Worm (Caenorhabditis elegans) whole organism, early embryonic: Measurements from ENCODE around the gene nfm-1.
A peak's percentile ranks its signal among the peaks of the same experiment; 100 is the strongest.

ENCODE experiments used
- B0310.2 ChIP-seq: sonication (generic microtip); optimal IDR thresholded peaks from 2 replicates; lab custom pipeline; 2016; ENCODE audit warnings: mild to moderate bottlenecking, missing genetic modification characterization, missing compliant biosample characterization
- F13C5.2 ChIP-seq: sonication (generic microtip); optimal IDR thresholded peaks from 2 replicates; lab custom pipeline; 2017; ENCODE audit warnings: mild to moderate bottlenecking, missing genetic modification characterization, inconsistent platforms, missing compliant biosample characterization
- aly-1 ChIP-seq: sonication (generic microtip); optimal IDR thresholded peaks from 2 replicates; lab custom pipeline; 2016; ENCODE audit warnings: missing genetic modification characterization, missing compliant biosample characterization
- ama-1 ChIP-seq: fragments of 150-350 bp; optimal IDR thresholded peaks from 2 replicates; lab custom pipeline; 2014
- ceh-13 ChIP-seq: fragments of 200-800 bp; sonication (Bioruptor generic); optimal IDR thresholded peaks from 2 replicates; lab custom pipeline; 2018; ENCODE audit warnings: mild to moderate bottlenecking, missing genetic modification characterization, missing compliant biosample characterization
- ceh-36 ChIP-seq: sonication (generic microtip); optimal IDR thresholded peaks from 2 replicates; lab custom pipeline; 2016; ENCODE audit warnings: missing genetic modification characterization, inconsistent platforms, missing compliant biosample characterization
- ets-7 ChIP-seq: sonication (generic microtip); optimal IDR thresholded peaks from 2 replicates; lab custom pipeline; 2016; ENCODE audit warnings: missing genotype, missing genetic modification characterization, missing compliant biosample characterization
- flt-1 ChIP-seq: fragments of 200-800 bp; sonication (Bioruptor generic); IDR thresholded peaks from 2 replicates; pipeline ENCODE4 v1.3.6; 2022; ENCODE audit warnings: missing genetic modification characterization, missing compliant biosample characterization
- hmbx-1 ChIP-seq: sonication (generic microtip); optimal IDR thresholded peaks from 2 replicates; lab custom pipeline; 2016; ENCODE audit warnings: mild to moderate bottlenecking, missing genetic modification characterization, missing compliant biosample characterization
- hmg-4 ChIP-seq: fragments of 200-800 bp; sonication (Bioruptor generic); optimal IDR thresholded peaks from 2 replicates; lab custom pipeline; 2018; ENCODE audit warnings: mild to moderate bottlenecking, missing genetic modification characterization, missing compliant biosample characterization
- hnd-1 ChIP-seq: sonication (generic microtip); optimal IDR thresholded peaks from 2 replicates; lab custom pipeline; 2016; ENCODE audit warnings: missing genetic modification characterization, missing compliant biosample characterization
- pes-1 ChIP-seq: fragments of 200-800 bp; sonication (Bioruptor generic); IDR thresholded peaks from 2 replicates; pipeline ENCODE4 v1.3.6; 2022; ENCODE audit warnings: missing genetic modification reagents, missing genetic modification characterization, missing compliant biosample characterization
- scrt-1 ChIP-seq: fragments of 200-800 bp; sonication (Bioruptor generic); IDR thresholded peaks from 2 replicates; pipeline ENCODE4 v1.3.6; 2022; ENCODE audit warnings: missing genetic modification characterization, missing compliant biosample characterization
- sea-1 ChIP-seq: fragments of 200-800 bp; sonication (Bioruptor generic); conservative IDR thresholded peaks from 2 replicates; pipeline ENCODE4 v1.3.6; 2022; ENCODE audit warnings: missing genetic modification characterization, missing compliant biosample characterization
- tbx-11 ChIP-seq: fragments of 200-800 bp; sonication (Bioruptor generic); IDR thresholded peaks from 2 replicates; pipeline ENCODE4 v1.3.6; 2022; ENCODE audit warnings: missing genetic modification characterization, missing compliant biosample characterization
- tbx-37 ChIP-seq: fragments of 200-800 bp; sonication (Bioruptor generic); conservative IDR thresholded peaks from 2 replicates; pipeline ENCODE4 v1.3.6; 2022; ENCODE audit warnings: missing genetic modification reagents, missing genetic modification characterization, missing compliant biosample characterization
- tra-4 ChIP-seq: sonication (generic microtip); optimal IDR thresholded peaks from 2 replicates; lab custom pipeline; 2017; ENCODE audit warnings: missing genetic modification characterization, missing compliant biosample characterization

The nfm-1 gene

ce11 chrIII:6158642-6159475 lies at the start of gene nfm-1:
nfm-1 (plus strand) TSS chrIII:6159453.
- TF ChIP-seq aly-1 (peak; percentile 71), F13C5.2 (tag; lab: Kevin White, UChicago) (peak; percentile 92), hnd-1 (tag; lab: Kevin White, UChicago) (peak; percentile 81), ceh-13 (GFP tag; lab: Kevin White, UChicago) (peak; percentile 83), sea-1 (GFP tag; lab: Robert Waterston, UW) (peak; percentile 94), ceh-36 (tag; lab: Kevin White, UChicago) (peak; percentile 91), ama-1 (no peak), flt-1 (GFP tag; lab: Robert Waterston, UW) (peak; percentile 93), pes-1 (GFP tag; lab: Robert Waterston, UW) (peak; percentile 94), hmg-4 (GFP tag; lab: Kevin White, UChicago) (peak; percentile 88), tra-4 (tag; lab: Kevin White, UChicago) (peak; percentile 74), hmbx-1 (peak; percentile 72), ets-7 (tag; lab: Kevin White, UChicago) (no peak), tbx-11 (GFP tag; lab: Robert Waterston, UW) (peak; percentile 87), scrt-1 (peak; percentile 95), tbx-37 (GFP tag; lab: Robert Waterston, UW) (peak; percentile 87), B0310.2 (tag; lab: Kevin White, UChicago) (peak; percentile 88)

- no peak for TF ChIP-seq tbx-37 (GFP tag; lab: Robert Waterston, UW)
- TF ChIP-seq flt-1 (GFP tag; lab: Robert Waterston, UW): no peak
- no peak for TF ChIP-seq sea-1 (GFP tag; lab: Robert Waterston, UW)
- no peak for TF ChIP-seq ceh-36 (tag; lab: Kevin White, UChicago)
- no peak for TF ChIP-seq tra-4 (tag; lab: Kevin White, UChicago)
- no peak for TF ChIP-seq F13C5.2 (tag; lab: Kevin White, UChicago)
These were observed 49.1 kb upstream of the nfm-1 start for ce11 chrIII:6110187-6110586.

ce11 chrIII:6116281-6116886 lies 42.9 kb upstream of the nfm-1 start, which contains the start of gene nmt-1:
nmt-1 (minus strand) TSS chrIII:6116331.
- peak; percentile 41 for TF ChIP-seq F13C5.2 (tag; lab: Kevin White, UChicago)
- no peak for TF ChIP-seq B0310.2 (tag; lab: Kevin White, UChicago)

ce11 chrIII:6116981-6117380 lies 42.3 kb upstream of the nfm-1 start:
- TF ChIP-seq B0310.2 (tag; lab: Kevin White, UChicago) (no peak), pes-1 (GFP tag; lab: Robert Waterston, UW) (no peak), scrt-1 (no peak), hmg-4 (GFP tag; lab: Kevin White, UChicago) (no peak), ets-7 (tag; lab: Kevin White, UChicago) (no peak), sea-1 (GFP tag; lab: Robert Waterston, UW) (no peak), hmbx-1 (no peak), F13C5.2 (tag; lab: Kevin White, UChicago) (no peak), hnd-1 (tag; lab: Kevin White, UChicago) (no peak), aly-1 (no peak), flt-1 (GFP tag; lab: Robert Waterston, UW) (no peak), tbx-37 (GFP tag; lab: Robert Waterston, UW) (no peak), tbx-11 (GFP tag; lab: Robert Waterston, UW) (no peak), ama-1 (no peak), ceh-13 (GFP tag; lab: Kevin White, UChicago) (no peak), tra-4 (tag; lab: Kevin White, UChicago) (no peak), ceh-36 (tag; lab: Kevin White, UChicago) (no peak)

- TF ChIP-seq hnd-1 (tag; lab: Kevin White, UChicago): no peak
- no peak for TF ChIP-seq aly-1
- TF ChIP-seq tbx-11 (GFP tag; lab: Robert Waterston, UW): no peak
- no peak for TF ChIP-seq tra-4 (tag; lab: Kevin White, UChicago)
- no peak for TF ChIP-seq sea-1 (GFP tag; lab: Robert Waterston, UW)
- no peak for TF ChIP-seq ceh-36 (tag; lab: Kevin White, UChicago)
- no peak for TF ChIP-seq flt-1 (GFP tag; lab: Robert Waterston, UW)
- no peak for TF ChIP-seq ets-7 (tag; lab: Kevin White, UChicago)
- TF ChIP-seq ceh-13 (GFP tag; lab: Kevin White, UChicago): no peak
- no peak for TF ChIP-seq ama-1
- no peak for TF ChIP-seq pes-1 (GFP tag; lab: Robert Waterston, UW)
- TF ChIP-seq hmg-4 (GFP tag; lab: Kevin White, UChicago): no peak
- no peak for TF ChIP-seq F13C5.2 (tag; lab: Kevin White, UChicago)
- no peak for TF ChIP-seq hmbx-1
- no peak for TF ChIP-seq B0310.2 (tag; lab: Kevin White, UChicago)
- TF ChIP-seq scrt-1: no peak
- no peak for TF ChIP-seq tbx-37 (GFP tag; lab: Robert Waterston, UW)
These were observed 40.9 kb upstream of the nfm-1 start, which contains the start of gene kin-18 for ce11 chrIII:6118320-6118719. kin-18 (plus strand) TSS chrIII:6118620.

ce11 chrIII:6120990-6121389 lies 38.3 kb upstream of the nfm-1 start:
- TF ChIP-seq ama-1 (no peak), sea-1 (GFP tag; lab: Robert Waterston, UW) (no peak), aly-1 (no peak), hnd-1 (tag; lab: Kevin White, UChicago) (no peak), hmg-4 (GFP tag; lab: Kevin White, UChicago) (no peak), pes-1 (GFP tag; lab: Robert Waterston, UW) (no peak), tbx-37 (GFP tag; lab: Robert Waterston, UW) (no peak)
